Worm (Caenorhabditis elegans) whole organism, dauer: ENCODE data around the gene fbxa-215.
"Not testable (repeated sequence)": the region's sequence is repeated elsewhere in the genome, so short reads cannot be mapped to it uniquely, and the experiment has no call there.

Experiments used
- unc-62 ChIP-seq: sonication (generic microtip); optimal IDR thresholded peaks from 2 replicates; lab custom pipeline; 2017; ENCODE audit warnings: missing biosample characterization, missing genetic modification reagents, missing genetic modification characterization

The fbxa-215 gene

DNA sequence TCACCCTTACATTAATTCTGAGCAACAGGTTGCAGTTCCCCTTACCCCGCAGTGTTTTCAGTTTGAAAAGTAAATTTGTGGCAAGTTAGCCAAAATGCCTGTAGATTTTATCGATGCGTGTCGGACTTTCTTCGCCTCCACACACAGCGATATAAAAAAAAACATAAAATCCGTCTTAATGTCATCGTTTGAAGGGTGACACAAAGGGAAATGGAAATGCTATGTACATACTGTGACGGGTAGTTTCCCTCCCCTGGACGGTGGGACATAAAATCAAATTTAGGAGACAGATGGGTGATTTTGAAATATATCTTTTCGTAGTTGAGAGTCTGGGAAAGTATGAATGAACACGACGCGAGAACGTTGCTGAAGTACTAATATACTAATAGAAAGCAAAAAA is 25.8 kb upstream of the fbxa-215 start:
- TF ChIP-seq unc-62 (GFP tag; lab: Kevin White, UChicago), result no peak

DNA sequence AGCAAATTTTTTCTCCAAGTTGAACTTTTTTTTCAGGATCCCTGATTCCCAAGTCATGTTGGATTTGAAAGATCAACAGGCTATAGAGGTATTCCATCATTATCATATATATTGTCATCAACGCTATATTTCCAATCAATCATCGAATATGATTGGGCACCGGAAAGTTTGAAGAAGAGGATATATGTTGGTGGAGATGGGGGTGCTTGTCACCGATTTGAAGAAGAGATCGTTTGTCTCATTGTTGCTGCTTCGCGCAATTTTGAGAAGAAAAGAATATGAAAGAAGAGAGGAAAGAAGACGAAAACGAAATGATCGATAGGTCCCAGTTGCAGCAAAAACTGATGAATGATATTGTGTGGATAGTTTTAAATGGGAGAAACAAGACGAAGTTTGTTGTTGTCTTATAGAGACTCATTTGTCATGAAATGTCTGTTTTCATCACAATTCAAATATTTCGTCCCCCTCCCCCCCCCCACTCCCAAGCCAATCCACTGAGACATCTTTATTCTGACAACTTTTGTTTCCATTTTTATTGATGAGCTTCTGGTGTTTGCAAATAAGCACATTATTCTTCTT is 22.7 kb upstream of the fbxa-215 start, which contains the start of gene T23G4.2:
Gene T23G4.2 (minus strand): TSS at position 255 of the 579 bp plus-strand sequence.
- no peak for TF ChIP-seq unc-62 (GFP tag; lab: Kevin White, UChicago)

DNA sequence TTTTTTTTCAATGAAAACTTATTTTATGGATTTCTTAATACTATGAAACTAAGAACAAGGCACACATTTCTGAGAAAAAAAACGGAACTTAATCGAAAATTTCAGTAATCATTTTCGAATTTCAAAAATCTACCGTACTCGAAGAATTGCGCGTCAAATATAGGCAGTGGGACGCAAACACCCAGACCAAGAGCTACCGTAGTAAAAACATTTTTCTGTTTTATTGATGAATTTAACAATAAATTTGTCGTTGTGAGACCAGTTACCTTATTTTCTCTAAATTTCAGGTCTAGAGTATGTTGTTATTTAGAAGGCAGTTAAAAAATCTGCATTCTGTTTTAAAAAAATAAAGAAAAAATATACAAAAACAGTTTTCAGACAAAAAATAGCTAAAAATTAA is 20.9 kb upstream of the fbxa-215 start:
- TF ChIP-seq unc-62 (GFP tag; lab: Kevin White, UChicago), result no peak

DNA sequence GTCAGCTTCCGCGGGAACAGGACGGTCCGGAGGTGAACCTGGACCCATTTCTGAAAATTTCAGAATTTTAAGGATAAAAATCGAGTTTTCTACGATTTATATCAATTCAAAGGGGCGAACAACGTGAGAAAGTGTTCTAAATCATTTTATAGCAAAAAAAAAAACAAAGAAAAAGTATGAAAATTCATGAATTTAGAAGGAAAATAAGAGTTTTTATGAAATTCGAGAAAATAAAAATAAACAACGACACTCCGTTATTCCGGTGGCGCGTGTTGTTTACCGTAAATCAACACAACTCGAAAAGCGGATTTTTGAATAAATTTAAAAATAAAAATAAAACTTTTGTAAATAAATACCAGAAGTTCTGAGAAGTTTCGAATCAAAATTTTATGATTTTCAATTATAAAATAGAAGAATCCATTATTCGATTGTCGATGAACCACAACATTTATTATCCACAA is 20.3 kb upstream of the fbxa-215 start, which contains the start of gene nyn-1:
Gene nyn-1 (minus strand): TSS at position 51 of the 461 bp plus-strand sequence.
- no peak for TF ChIP-seq unc-62 (GFP tag; lab: Kevin White, UChicago)

DNA sequence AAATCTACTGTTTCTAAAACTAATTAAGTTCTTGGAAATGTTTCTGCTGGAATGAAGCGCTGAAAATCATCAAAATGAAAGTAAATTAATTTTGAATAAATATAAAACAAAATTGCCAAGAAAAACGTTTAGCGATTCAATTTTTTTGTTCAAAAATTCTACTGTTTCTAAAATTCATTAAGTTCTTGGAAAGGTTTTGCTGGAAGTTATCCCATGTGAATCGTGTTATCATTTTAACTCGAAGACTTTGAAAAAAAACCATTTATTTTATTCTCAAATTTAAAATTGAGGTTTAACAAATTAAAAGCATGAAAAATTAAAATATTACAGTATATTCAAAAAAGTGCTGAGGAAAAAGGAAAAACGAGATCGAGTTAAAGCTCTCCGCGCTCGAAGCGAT is 18.1 kb upstream of the fbxa-215 start:
- no peak for TF ChIP-seq unc-62 (GFP tag; lab: Kevin White, UChicago)

- TF ChIP-seq unc-62 (GFP tag; lab: Kevin White, UChicago), result no peak
These were observed 16.0 kb upstream of the fbxa-215 start for ce11 chrIV:13682733-13683132.

ce11 chrIV:13679495-13679894 is 12.8 kb upstream of the fbxa-215 start:
- no peak for TF ChIP-seq unc-62 (GFP tag; lab: Kevin White, UChicago)

DNA sequence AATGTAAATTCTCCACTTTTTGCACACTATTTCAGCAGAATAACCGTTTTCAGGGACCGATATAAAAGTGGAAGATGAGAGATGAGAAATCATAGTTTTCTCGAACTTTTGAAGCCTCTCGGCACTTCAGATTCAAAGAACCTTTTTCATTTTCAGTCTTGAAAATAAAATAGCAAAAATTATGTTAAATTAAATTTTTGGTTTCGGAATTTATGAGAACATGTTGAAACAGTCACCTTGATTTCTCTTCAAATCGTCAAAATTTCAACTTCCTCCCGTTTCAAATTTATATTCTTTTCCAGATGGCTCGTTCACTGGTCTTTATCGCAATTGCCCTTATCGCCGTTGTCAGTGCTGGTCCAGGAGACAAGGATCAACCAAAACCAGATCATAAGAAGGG is 11.9 kb upstream of the fbxa-215 start, which contains the start of gene srlf-26:
Gene srlf-26 (plus strand): TSS at position 301 of the 400 bp plus-strand sequence.
- no peak for TF ChIP-seq unc-62 (GFP tag; lab: Kevin White, UChicago)

ce11 chrIV:13673504-13673903 is 6.8 kb upstream of the fbxa-215 start, which contains the start of gene oac-48:
Gene oac-48, plus strand, starts transcription at chrIV:13673804.
- no peak for TF ChIP-seq unc-62 (GFP tag; lab: Kevin White, UChicago)

- TF ChIP-seq unc-62 (GFP tag; lab: Kevin White, UChicago), result no peak
These were observed 1.6 kb downstream of the fbxa-215 start for ce11 chrIV:13665073-13665472.

- no peak for TF ChIP-seq unc-62 (GFP tag; lab: Kevin White, UChicago)
These were observed 2.6 kb downstream of the fbxa-215 start, which contains the start of gene Y45F10C.4 for ce11 chrIV:13664090-13664489. Gene Y45F10C.4, minus strand, starts transcription at chrIV:13664190.

DNA sequence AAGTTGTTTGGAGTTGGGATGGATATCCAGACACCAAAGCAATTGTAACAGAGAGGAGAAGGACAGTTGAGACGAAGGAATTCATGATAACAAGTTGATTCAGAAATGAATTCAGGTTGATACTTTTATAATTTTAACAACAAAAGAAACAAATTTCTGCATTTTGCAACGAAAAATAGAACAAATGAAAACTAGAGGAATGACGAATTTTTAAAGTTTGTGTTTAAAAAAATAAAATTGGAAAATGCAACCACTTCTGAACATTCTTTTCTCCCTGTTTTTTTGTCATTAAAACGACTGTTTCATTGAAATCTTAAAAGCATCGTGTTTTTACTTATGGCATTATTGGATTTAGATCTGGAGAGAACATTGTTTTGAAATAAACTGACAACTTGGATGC is 4.1 kb downstream of the fbxa-215 start, which contains the start of gene Y45F10C.2:
Gene Y45F10C.2 (minus strand): TSS at position 101 of the 400 bp plus-strand sequence.
- TF ChIP-seq unc-62 (GFP tag; lab: Kevin White, UChicago), result not testable (repeated sequence)

- not testable (repeated sequence) for TF ChIP-seq unc-62 (GFP tag; lab: Kevin White, UChicago)
These were observed 7.3 kb downstream of the fbxa-215 start, which contains the start of gene Y45F10C.1 for ce11 chrIV:13659449-13659848. Gene Y45F10C.1, minus strand, starts transcription at chrIV:13659549.

- TF ChIP-seq unc-62 (GFP tag; lab: Kevin White, UChicago), result not testable (repeated sequence)
These were observed 14.7 kb downstream of the fbxa-215 start, which contains the start of gene Y45F10C.6 for ce11 chrIV:13652023-13652422. Gene Y45F10C.6, plus strand, starts transcription at chrIV:13652323.

- TF ChIP-seq unc-62 (GFP tag; lab: Kevin White, UChicago), result not testable (repeated sequence)
These were observed 15.3 kb downstream of the fbxa-215 start, which contains the start of gene C08F11.12 for ce11 chrIV:13651411-13651810. Gene C08F11.12, minus strand, starts transcription at chrIV:13651511.

- no peak for TF ChIP-seq unc-62 (GFP tag; lab: Kevin White, UChicago)
These were observed 16.5 kb downstream of the fbxa-215 start, which contains the start of gene C08F11.17 for ce11 chrIV:13650238-13650637. Gene C08F11.17, minus strand, starts transcription at chrIV:13650338.

ce11 chrIV:13649126-13649525 is 17.6 kb downstream of the fbxa-215 start, which contains the start of gene C08F11.10:
Gene C08F11.10, minus strand, starts transcription at chrIV:13649226.
- TF ChIP-seq unc-62 (GFP tag; lab: Kevin White, UChicago), result no peak
